Worm (Caenorhabditis elegans): ENCODE measurements around the gene C18G1.7.
A peak's percentile ranks its signal among the peaks of the same experiment; 100 is the strongest.

The C18G1.7 gene

DNA sequence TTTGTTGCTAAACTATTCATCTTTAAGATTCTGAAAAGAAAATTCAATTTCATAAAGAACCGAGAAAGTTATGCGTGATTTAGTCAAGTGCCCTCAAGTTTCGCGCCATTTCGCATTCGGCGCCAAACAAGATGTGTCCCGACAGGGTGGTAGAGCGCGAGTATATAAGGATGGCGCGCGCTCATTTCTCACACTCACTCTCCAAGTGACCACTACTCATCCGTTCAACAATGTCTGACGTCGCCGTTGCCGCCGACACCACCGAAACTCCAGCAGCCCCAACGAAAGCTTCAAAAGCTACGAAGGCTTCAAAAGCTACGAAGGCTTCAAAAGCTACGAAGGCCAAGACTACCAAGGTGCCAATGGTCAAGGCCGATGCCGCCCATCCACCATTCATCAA, 8.8 kb downstream of the C18G1.7 start, which contains the start of gene hil-4:
hil-4 (plus strand) TSS at position 191 of the 400 bp plus-strand sequence.
- no peak for TF ChIP-seq aly-2 (tag; optimal IDR thresholded peaks at IDR 0.05)
- TF ChIP-seq elt-1 (tag; optimal IDR thresholded peaks at IDR 0.05) = no peak
- TF ChIP-seq ztf-1 (GFP tag; conservative IDR thresholded peaks at IDR 0.05) = no peak
- TF ChIP-seq sma-3 (GFP tag; optimal IDR thresholded peaks at IDR 0.05) = no peak
- TF ChIP-seq crh-2 (tag; optimal IDR thresholded peaks at IDR 0.05) = no peak
- no peak for TF ChIP-seq fos-1 (tag; optimal IDR thresholded peaks at IDR 0.05)
- no peak for TF ChIP-seq Y55F3AM.14 (GFP tag; optimal IDR thresholded peaks at IDR 0.05)
- TF ChIP-seq elt-3 (tag; optimal IDR thresholded peaks at IDR 0.05) = no peak
- TF ChIP-seq nhr-237 (tag; optimal IDR thresholded peaks at IDR 0.05) = no peak
- TF ChIP-seq mbf-1 (tag; optimal IDR thresholded peaks at IDR 0.05) = no peak

DNA sequence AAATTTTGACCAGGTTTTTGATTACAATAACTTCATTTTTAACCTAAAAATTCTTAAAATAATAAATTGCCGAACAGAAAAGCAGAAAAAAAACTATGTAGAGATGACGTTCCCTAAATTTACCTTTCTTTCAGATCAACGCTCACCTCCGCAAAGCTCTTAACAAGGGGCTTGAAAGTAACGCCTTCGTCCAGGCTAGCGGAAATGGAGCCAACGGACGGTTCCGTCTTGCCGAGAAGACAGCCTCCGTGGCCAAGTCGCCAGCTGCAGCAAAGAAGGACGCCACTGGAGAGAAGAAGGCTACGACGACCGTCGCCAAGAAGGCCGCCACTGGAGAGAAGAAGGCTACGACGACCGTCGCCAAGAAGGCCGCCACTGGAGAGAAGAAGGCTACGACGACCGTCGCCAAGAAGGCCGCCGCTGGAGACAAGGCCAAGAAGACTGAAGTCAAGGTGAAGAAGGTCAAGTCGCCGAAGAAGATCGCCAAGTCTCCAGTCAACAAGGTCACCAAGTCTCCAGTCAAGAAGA, 9.4 kb downstream of the C18G1.7 start:
- peak; percentile 0 for TF ChIP-seq Y55F3AM.14 (GFP tag; optimal IDR thresholded peaks at IDR 0.05)
- no peak for TF ChIP-seq nhr-77 (tag; optimal IDR thresholded peaks at IDR 0.05)
- TF ChIP-seq unc-39 (tag; optimal IDR thresholded peaks at IDR 0.05) = no peak

DNA sequence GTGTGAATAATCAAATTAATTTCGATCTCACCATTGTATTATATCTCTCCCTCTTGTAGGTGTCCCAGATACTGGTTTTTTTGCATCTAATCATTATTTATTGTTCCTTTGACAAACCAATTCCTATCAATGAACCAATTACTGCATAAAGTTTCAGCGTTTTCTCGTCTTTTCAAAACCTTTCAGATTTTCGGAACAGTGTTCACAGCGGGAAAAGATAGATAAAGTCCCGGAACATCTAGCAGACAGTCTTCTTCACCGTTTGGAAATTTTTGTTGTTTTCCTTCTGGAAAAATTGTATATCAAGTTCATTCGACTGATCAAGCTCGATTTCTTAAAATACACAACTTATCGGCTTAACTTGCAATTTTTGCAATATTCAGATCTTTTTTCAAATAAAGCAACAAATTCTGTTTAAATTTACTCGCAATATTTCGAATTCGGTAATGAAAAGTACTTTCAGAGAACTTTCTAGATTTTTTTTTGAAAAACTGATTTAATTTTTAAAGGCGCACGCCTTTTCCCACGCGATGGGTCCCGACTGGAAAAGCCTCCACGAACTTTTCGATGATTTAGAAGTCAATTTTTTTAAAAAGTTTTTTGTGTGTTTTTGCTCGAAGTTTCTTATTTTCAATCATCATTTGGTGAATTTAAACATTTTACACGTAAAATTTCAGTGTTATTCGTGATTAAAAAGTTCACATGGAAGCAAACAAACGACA, 10.1 kb downstream of the C18G1.7 start, which contains the start of gene pgl-3:
pgl-3 (plus strand) TSS at position 672 of the 722 bp plus-strand sequence.
- no peak for TF ChIP-seq lin-13 (GFP tag; optimal IDR thresholded peaks at IDR 0.05)
- no peak for TF ChIP-seq ama-1 (optimal IDR thresholded peaks at IDR 0.05)
- no peak for TF ChIP-seq unc-55 (GFP tag; optimal IDR thresholded peaks at IDR 0.05)
- TF ChIP-seq nhr-25 (tag; optimal IDR thresholded peaks at IDR 0.05) = no peak
- TF ChIP-seq elt-1 (tag; optimal IDR thresholded peaks at IDR 0.05) = no peak
- no peak for TF ChIP-seq R02D3.7 (tag; optimal IDR thresholded peaks at IDR 0.05)
- no peak for TF ChIP-seq sma-9 (GFP tag; optimal IDR thresholded peaks at IDR 0.05)
- TF ChIP-seq sma-9 (tag; optimal IDR thresholded peaks at IDR 0.05) = no peak
- TF ChIP-seq unc-39 (tag; optimal IDR thresholded peaks at IDR 0.05) = no peak
- TF ChIP-seq dmd-4 (tag; optimal IDR thresholded peaks at IDR 0.05) = no peak
- no peak for TF ChIP-seq mab-5 (tag; optimal IDR thresholded peaks at IDR 0.05)
- TF ChIP-seq nhr-77 (tag; optimal IDR thresholded peaks at IDR 0.05) = no peak
- no peak for TF ChIP-seq F13H6.1 (tag; optimal IDR thresholded peaks at IDR 0.05)
- no peak for TF ChIP-seq lsy-2 (tag; optimal IDR thresholded peaks at IDR 0.05)
- TF ChIP-seq nhr-6 (tag; optimal IDR thresholded peaks at IDR 0.05) = no peak
- TF ChIP-seq elt-3 (tag; optimal IDR thresholded peaks at IDR 0.05) = no peak
- TF ChIP-seq ceh-82 (tag; optimal IDR thresholded peaks at IDR 0.05) = no peak
- TF ChIP-seq crh-2 (tag; optimal IDR thresholded peaks at IDR 0.05) = no peak
- TF ChIP-seq Y55F3AM.14 (GFP tag; optimal IDR thresholded peaks at IDR 0.05) = no peak

DNA sequence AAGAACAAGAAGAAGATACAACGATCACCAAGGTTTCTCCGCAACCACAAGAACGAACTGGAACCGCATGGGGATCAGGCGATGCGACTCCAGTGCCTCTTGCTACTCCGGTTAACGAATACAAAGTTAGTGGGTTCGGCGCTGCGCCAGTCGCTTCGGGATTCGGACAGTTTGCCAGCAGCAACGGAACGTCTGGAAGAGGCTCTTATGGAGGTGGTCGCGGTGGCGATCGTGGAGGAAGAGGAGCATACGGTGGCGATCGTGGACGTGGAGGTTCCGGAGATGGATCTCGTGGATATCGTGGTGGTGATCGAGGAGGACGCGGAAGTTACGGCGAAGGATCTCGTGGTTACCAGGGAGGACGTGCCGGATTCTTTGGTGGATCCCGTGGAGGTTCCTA, 12.7 kb downstream of the C18G1.7 start:
- no peak for TF ChIP-seq nhr-21 (tag; optimal IDR thresholded peaks at IDR 0.05)
- no peak for TF ChIP-seq ceh-16 (tag; optimal IDR thresholded peaks at IDR 0.05)
- TF ChIP-seq ceh-82 (tag; optimal IDR thresholded peaks at IDR 0.05) = no peak
- TF ChIP-seq R02D3.7 (tag; optimal IDR thresholded peaks at IDR 0.05) = no peak
- TF ChIP-seq sma-3 (GFP tag; optimal IDR thresholded peaks at IDR 0.05) = no peak

DNA sequence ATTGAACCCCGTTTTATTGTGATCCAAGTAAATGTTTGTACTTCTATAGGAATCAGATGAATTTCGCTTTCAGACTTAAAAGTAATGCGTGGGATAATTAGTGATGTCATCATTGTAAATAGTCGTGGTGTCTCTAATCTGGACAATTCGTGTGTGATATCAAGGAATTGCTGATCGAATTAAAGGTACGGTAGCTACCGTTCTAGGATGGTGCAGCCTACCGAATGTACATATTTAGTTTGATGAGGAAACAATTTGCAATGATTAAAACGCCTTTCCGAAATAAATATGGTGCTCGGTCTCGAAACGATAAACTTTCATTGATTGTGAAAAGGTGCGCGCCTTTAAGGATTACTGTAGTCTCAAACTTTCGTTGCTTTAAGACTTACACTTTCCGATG, 13.2 kb downstream of the C18G1.7 start:
- TF ChIP-seq nhr-6 (tag; optimal IDR thresholded peaks at IDR 0.05) (no peak), crh-2 (tag; optimal IDR thresholded peaks at IDR 0.05) (no peak), alr-1 (tag; optimal IDR thresholded peaks at IDR 0.05) (no peak), zag-1 (tag; optimal IDR thresholded peaks at IDR 0.05) (no peak), lin-13 (GFP tag; optimal IDR thresholded peaks at IDR 0.05) (no peak), unc-39 (tag; optimal IDR thresholded peaks at IDR 0.05) (no peak), elt-1 (tag; optimal IDR thresholded peaks at IDR 0.05) (no peak), nhr-11 (tag; optimal IDR thresholded peaks at IDR 0.05) (no peak), unc-55 (GFP tag; optimal IDR thresholded peaks at IDR 0.05) (no peak), unc-62 (GFP tag; optimal IDR thresholded peaks at IDR 0.05) (no peak), ceh-82 (tag; optimal IDR thresholded peaks at IDR 0.05) (no peak), ztf-4 (tag; optimal IDR thresholded peaks at IDR 0.05) (no peak), nhr-77 (tag; optimal IDR thresholded peaks at IDR 0.05) (no peak), sma-9 (GFP tag; optimal IDR thresholded peaks at IDR 0.05) (no peak), sma-9 (tag; optimal IDR thresholded peaks at IDR 0.05) (no peak), peb-1 (tag; optimal IDR thresholded peaks at IDR 0.05) (no peak), elt-3 (tag; optimal IDR thresholded peaks at IDR 0.05) (no peak), R02D3.7 (tag; optimal IDR thresholded peaks at IDR 0.05) (no peak), nhr-23 (tag; optimal IDR thresholded peaks at IDR 0.05) (no peak)

Data from whole organism, L2 larva.